Fruit fly (Drosophila melanogaster) whole organism, embryonic: ENCODE data around the gene CG17959.
A peak's percentile ranks its signal among the peaks of the same experiment; 100 is the strongest.

ENCODE experiments used
- Ada2b ChIP-seq: fragments of 200-800 bp; sonication (Bioruptor generic); IDR thresholded peaks from 2 replicates; pipeline ENCODE4 v1.3.6; 2022; ENCODE audit warnings: missing biosample characterization, missing genetic modification characterization
- CG11456 ChIP-seq: fragments of 200-800 bp; sonication (Bioruptor generic); IDR thresholded peaks from 3 replicates; pipeline ENCODE4 v1.3.6; 2022; ENCODE audit warnings: missing biosample characterization, missing genetic modification characterization
- CG11504 ChIP-seq: fragments of 200-800 bp; sonication (Bioruptor generic); optimal IDR thresholded peaks from 3 replicates; lab custom pipeline; 2019; ENCODE audit warnings: missing biosample characterization, mild to moderate bottlenecking, missing genetic modification characterization, moderate library complexity
- CG12236 ChIP-seq: fragments of 200-800 bp; sonication (Bioruptor generic); optimal IDR thresholded peaks from 2 replicates; lab custom pipeline; 2016; ENCODE audit warnings: missing biosample characterization, missing genetic modification characterization
- CG12659 ChIP-seq: fragments of 200-800 bp; sonication (Bioruptor generic); optimal IDR thresholded peaks from 3 replicates; lab custom pipeline; 2017; ENCODE audit warnings: mild to moderate bottlenecking, missing biosample characterization, missing genetic modification reagents, missing genetic modification characterization
- CG13775 ChIP-seq: fragments of 200-800 bp; sonication (Bioruptor generic); optimal IDR thresholded peaks from 3 replicates; lab custom pipeline; 2017; ENCODE audit warnings: missing biosample characterization, mild to moderate bottlenecking, missing genetic modification characterization
- CG15269 ChIP-seq: fragments of 200-800 bp; sonication (Bioruptor generic); optimal IDR thresholded peaks from 2 replicates; lab custom pipeline; 2018; ENCODE audit warnings: missing biosample characterization, mild to moderate bottlenecking, missing genetic modification characterization, moderate library complexity
- CG1603 ChIP-seq: fragments of 200-800 bp; sonication (Bioruptor generic); optimal IDR thresholded peaks from 2 replicates; lab custom pipeline; 2019; ENCODE audit warnings: missing biosample characterization, mild to moderate bottlenecking, missing genetic modification characterization, moderate library complexity
- CG17328 ChIP-seq: fragments of 200-800 bp; sonication (Bioruptor generic); IDR thresholded peaks from 2 replicates; pipeline ENCODE4 v1.3.6; 2022; ENCODE audit warnings: missing biosample characterization, missing genetic modification characterization
- CG18599 ChIP-seq: fragments of 200-800 bp; sonication (Bioruptor generic); optimal IDR thresholded peaks from 3 replicates; lab custom pipeline; 2017; ENCODE audit warnings: missing biosample characterization, missing genetic modification characterization, mild to moderate bottlenecking, moderate library complexity, missing genetic modification reagents
- CG2120 ChIP-seq: fragments of 200-800 bp; sonication (Bioruptor generic); optimal IDR thresholded peaks from 3 replicates; lab custom pipeline; 2016; ENCODE audit warnings: missing biosample characterization, missing genetic modification characterization
- CG32532 ChIP-seq: fragments of 200-800 bp; sonication (Bioruptor generic); IDR thresholded peaks from 2 replicates; pipeline ENCODE4 v1.3.6; 2022; ENCODE audit warnings: missing biosample characterization, missing genetic modification characterization
- CG32772 ChIP-seq: fragments of 200-800 bp; sonication (Bioruptor generic); IDR thresholded peaks from 2 replicates; pipeline ENCODE4 v1.3.6; 2022; ENCODE audit warnings: missing biosample characterization, missing genetic modification characterization
- CG4360 ChIP-seq: fragments of 200-800 bp; sonication (Bioruptor generic); IDR thresholded peaks from 2 replicates; pipeline ENCODE4 v1.3.6; 2022; ENCODE audit warnings: missing biosample characterization, missing genetic modification characterization
- CG4707 ChIP-seq: fragments of 200-800 bp; sonication (Bioruptor generic); optimal IDR thresholded peaks from 2 replicates; lab custom pipeline; 2018; ENCODE audit warnings: missing biosample characterization, mild to moderate bottlenecking, missing genetic modification characterization, moderate library complexity
- CG6689 ChIP-seq: fragments of 200-800 bp; sonication (Bioruptor generic); IDR thresholded peaks from 2 replicates; pipeline ENCODE4 v1.3.6; 2022; ENCODE audit warnings: missing biosample characterization, missing genetic modification characterization
- CG7745 ChIP-seq: fragments of 200-800 bp; sonication (Bioruptor generic); optimal IDR thresholded peaks from 2 replicates; lab custom pipeline; 2018; ENCODE audit warnings: missing biosample characterization, mild to moderate bottlenecking, missing genetic modification characterization, moderate library complexity
- CG7928 ChIP-seq: fragments of 200-800 bp; sonication (Bioruptor generic); optimal IDR thresholded peaks from 2 replicates; lab custom pipeline; 2017; ENCODE audit warnings: missing biosample characterization, mild to moderate bottlenecking, missing genetic modification characterization
- CG9215 ChIP-seq: fragments of 200-800 bp; sonication (Bioruptor generic); IDR thresholded peaks from 2 replicates; pipeline ENCODE4 v1.3.6; 2022; ENCODE audit warnings: missing biosample characterization, missing genetic modification characterization
- Eip74EF ChIP-seq, 2 experiments: fragments of 200-800 bp in 1 of 2; fragments of >200 bp in 1 of 2; sonication (Bioruptor generic) in 1 of 2; optimal IDR thresholded peaks; 2 replicates each; lab custom pipeline; 2017 to 2019; ENCODE audit warnings: missing biosample characterization in 2 of 2, missing genetic modification characterization in 2 of 2, mild to moderate bottlenecking in 1 of 2, moderate library complexity in 1 of 2
- Ets65A ChIP-seq: fragments of 200-800 bp; sonication (Bioruptor generic); peaks from one replicate; lab custom pipeline; 2016; ENCODE audit warnings: missing biosample characterization, missing genetic modification characterization
- Fer1 ChIP-seq: fragments of 200-800 bp; sonication (Bioruptor generic); optimal IDR thresholded peaks from 2 replicates; lab custom pipeline; 2017; ENCODE audit warnings: missing biosample characterization, mild to moderate bottlenecking, missing genetic modification characterization
- GATAe ChIP-seq: fragments of 200-800 bp; sonication (Bioruptor generic); conservative IDR thresholded peaks from 2 replicates; pipeline ENCODE4 v1.3.6; 2022; ENCODE audit warnings: missing biosample characterization, missing genetic modification characterization
- Gug ChIP-seq: fragments of 200-800 bp; sonication (Bioruptor generic); IDR thresholded peaks from 4 replicates; pipeline ENCODE4 v1.3.6; 2022; ENCODE audit warnings: missing biosample characterization, missing genetic modification characterization
- Hmr ChIP-seq: fragments of 200-800 bp; sonication (Bioruptor generic); optimal IDR thresholded peaks from 3 replicates; lab custom pipeline; 2017; ENCODE audit warnings: mild to moderate bottlenecking, missing biosample characterization, missing genetic modification reagents, missing genetic modification characterization
- Lhr ChIP-seq: fragments of 200-800 bp; sonication (Bioruptor generic); optimal IDR thresholded peaks from 3 replicates; lab custom pipeline; 2017; ENCODE audit warnings: mild to moderate bottlenecking, missing biosample characterization, missing genetic modification reagents, missing genetic modification characterization
- Med ChIP-seq: fragments of 200-800 bp; sonication (Bioruptor generic); peaks from one replicate; lab custom pipeline; 2016; ENCODE audit warnings: missing biosample characterization, missing genetic modification characterization, mild to moderate bottlenecking, inconsistent platforms, moderate library complexity
- Oaz ChIP-seq: fragments of 200-800 bp; sonication (Bioruptor generic); IDR thresholded peaks from 2 replicates; pipeline ENCODE4 v1.3.6; 2022; ENCODE audit warnings: missing biosample characterization, missing genetic modification characterization
- Oli ChIP-seq: fragments of 200-800 bp; sonication (Bioruptor generic); optimal IDR thresholded peaks from 2 replicates; lab custom pipeline; 2018; ENCODE audit warnings: missing biosample characterization, mild to moderate bottlenecking, missing genetic modification characterization, moderate library complexity
- PHDP ChIP-seq: fragments of 200-800 bp; sonication (Bioruptor generic); optimal IDR thresholded peaks from 3 replicates; lab custom pipeline; 2018; ENCODE audit warnings: missing biosample characterization, mild to moderate bottlenecking, missing genetic modification characterization, moderate library complexity
- Ptx1 ChIP-seq: fragments of 200-800 bp; sonication (Bioruptor generic); IDR thresholded peaks from 2 replicates; pipeline ENCODE4 v1.3.6; 2022; ENCODE audit warnings: missing biosample characterization, missing genetic modification characterization
- Rfx ChIP-seq: fragments of 200-800 bp; sonication (Bioruptor generic); IDR thresholded peaks from 2 replicates; pipeline ENCODE4 v1.3.6; 2022; ENCODE audit warnings: missing biosample characterization, missing genetic modification characterization
- Xrp1 ChIP-seq: fragments of 200-800 bp; sonication (Bioruptor generic); IDR thresholded peaks from 2 replicates; pipeline ENCODE4 v1.3.6; 2022; ENCODE audit warnings: missing biosample characterization, missing genetic modification characterization
- exex ChIP-seq: fragments of 200-800 bp; sonication (Bioruptor generic); optimal IDR thresholded peaks from 4 replicates; lab custom pipeline; 2018; ENCODE audit warnings: missing biosample characterization, mild to moderate bottlenecking, missing genetic modification characterization, moderate library complexity
- gem ChIP-seq: fragments of 200-800 bp; sonication (Bioruptor generic); optimal IDR thresholded peaks from 2 replicates; lab custom pipeline; 2019; ENCODE audit warnings: missing biosample characterization, mild to moderate bottlenecking, missing genetic modification characterization, moderate library complexity
- grau ChIP-seq: fragments of 200-800 bp; optimal IDR thresholded peaks from 3 replicates; lab custom pipeline; 2019; ENCODE audit warnings: missing biosample characterization, mild to moderate bottlenecking, missing genetic modification characterization, moderate library complexity
- lab ChIP-seq: fragments of 200-800 bp; sonication (Bioruptor generic); optimal IDR thresholded peaks from 3 replicates; lab custom pipeline; 2017; ENCODE audit warnings: missing biosample characterization, missing genetic modification characterization, mild to moderate bottlenecking, moderate library complexity, missing genetic modification reagents
- lmd ChIP-seq: fragments of 200-800 bp; sonication (Bioruptor generic); IDR thresholded peaks from 2 replicates; pipeline ENCODE4 v1.3.6; 2022; ENCODE audit warnings: missing biosample characterization, missing genetic modification characterization
- odd ChIP-seq: fragments of 200-800 bp; sonication (Bioruptor generic); optimal IDR thresholded peaks from 2 replicates; lab custom pipeline; 2017; ENCODE audit warnings: missing biosample characterization, mild to moderate bottlenecking, missing genetic modification characterization
- prd ChIP-seq, 3 experiments: fragments of >200 bp in 2 of 3; fragments of 200-800 bp in 1 of 3; sonication (Bioruptor generic) in 1 of 3; optimal IDR thresholded peaks in 2 of 3; IDR thresholded peaks in 1 of 3; 2 replicates in 2 of 3; 3 replicates in 1 of 3; pipeline versions ENCODE4 v1.3.6 to Lab custom; 2017 to 2022; ENCODE audit warnings: missing biosample characterization in 1 of 3, missing genetic modification characterization in 1 of 3
- repo ChIP-seq: fragments of 200-800 bp; sonication (Bioruptor generic); optimal IDR thresholded peaks from 2 replicates; lab custom pipeline; 2016; ENCODE audit warnings: missing biosample characterization, missing genetic modification characterization
- row ChIP-seq: fragments of 200-800 bp; sonication (Bioruptor generic); IDR thresholded peaks from 3 replicates; pipeline ENCODE4 v1.3.6; 2022; ENCODE audit warnings: missing biosample characterization, missing genetic modification characterization
- sd ChIP-seq: fragments of 200-800 bp; sonication (Bioruptor generic); optimal IDR thresholded peaks from 3 replicates; lab custom pipeline; 2018; ENCODE audit warnings: missing biosample characterization, mild to moderate bottlenecking, missing genetic modification characterization, moderate library complexity
- sima ChIP-seq: fragments of 200-800 bp; sonication (Bioruptor generic); optimal IDR thresholded peaks from 2 replicates; lab custom pipeline; 2016; ENCODE audit warnings: missing biosample characterization, missing genetic modification characterization
- sisA ChIP-seq: fragments of 200-800 bp; sonication (Bioruptor generic); IDR thresholded peaks from 2 replicates; pipeline ENCODE4 v1.3.6; 2022; ENCODE audit warnings: missing biosample characterization, missing genetic modification characterization
- slbo ChIP-seq: fragments of 200-800 bp; sonication (Bioruptor generic); IDR thresholded peaks from 2 replicates; pipeline ENCODE4 v1.3.6; 2022; ENCODE audit warnings: missing biosample characterization, missing genetic modification characterization
- toy ChIP-seq: fragments of 200-800 bp; sonication (Bioruptor generic); IDR thresholded peaks from 2 replicates; pipeline ENCODE4 v1.3.6; 2022; ENCODE audit warnings: missing biosample characterization, missing genetic modification characterization
- vvl ChIP-seq: fragments of 200-800 bp; sonication (Bioruptor generic); IDR thresholded peaks from 2 replicates; pipeline ENCODE4 v1.3.6; 2022; ENCODE audit warnings: missing biosample characterization, missing genetic modification characterization

Gene CG17959

DNA sequence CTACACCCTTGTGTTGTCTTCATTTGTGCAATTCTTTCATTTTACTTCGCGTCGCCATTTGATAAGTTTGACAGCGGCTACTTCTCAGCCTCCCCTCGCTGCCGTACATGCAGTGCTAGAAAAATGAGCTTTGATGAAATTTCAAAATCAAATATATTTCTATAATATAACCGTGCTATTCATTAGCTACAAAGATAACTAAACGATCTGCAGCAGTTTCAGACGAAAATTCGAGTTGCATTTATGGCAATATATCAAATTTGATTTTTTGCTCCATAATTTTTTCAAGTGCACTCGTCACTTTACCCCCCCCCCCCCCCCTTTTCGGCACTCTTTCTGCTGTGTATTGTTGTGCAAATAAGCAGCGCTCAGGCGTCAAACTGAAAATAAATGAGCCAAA is 34.3 kb upstream of the CG17959 start (continued):
- 0 out of 2 replicates have a peak, but pooled peaks have one; percentile 14 for TF ChIP-seq CG17328 (GFP tag; lab: Robert Waterston, UW)
- peak; percentile 36 for TF ChIP-seq Oli (tag; lab: Kevin White, UChicago)
- TF ChIP-seq CG7928 (GFP tag; lab: Kevin White, UChicago) = no peak
- no peak for TF ChIP-seq CG12236
- TF ChIP-seq exex (tag; lab: Kevin White, UChicago) = no peak
- no peak for TF ChIP-seq CG11456
- TF ChIP-seq toy = no peak
- no peak for TF ChIP-seq Lhr (GFP tag; lab: Kevin White, UChicago)

DNA sequence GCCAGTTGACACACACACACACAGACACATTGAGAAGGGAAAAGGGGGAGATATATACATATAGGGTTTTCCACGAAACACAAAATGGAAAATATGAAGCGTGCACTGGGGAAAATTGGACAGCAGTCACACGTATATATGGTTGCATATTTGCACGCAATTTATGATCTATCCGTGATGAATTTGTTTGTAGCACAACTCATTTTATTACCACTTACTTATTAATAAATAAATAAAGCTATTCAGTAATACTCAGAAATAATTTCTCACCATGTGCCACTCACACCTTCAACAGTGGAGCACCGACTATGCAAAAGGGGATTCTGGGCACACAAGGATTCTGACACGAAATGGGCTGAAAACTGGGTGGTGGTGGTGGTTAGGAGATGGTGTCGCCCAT is 32.8 kb upstream of the CG17959 start:
- TF ChIP-seq CG2120 (GFP tag; lab: Kevin White, UChicago) = peak; percentile 5
- TF ChIP-seq slbo (GFP tag; lab: Robert Waterston, UW) = peak; percentile 38; the same call in 1 of the 2 replicates
- peak; percentile 8; the same call in 1 of the 4 replicates for TF ChIP-seq Gug (GFP tag; lab: Robert Waterston, UW)
- TF ChIP-seq gem (tag; lab: Kevin White, UChicago) = peak; percentile 22
- TF ChIP-seq CG32772 = 0 out of 2 replicates have a peak, but pooled peaks have one; percentile 6
- peak; percentile 29 for TF ChIP-seq Hmr (GFP tag; lab: Kevin White, UChicago)
- TF ChIP-seq vvl (GFP tag; lab: Robert Waterston, UW) = 0 out of 2 replicates have a peak, but pooled peaks have one; percentile 11
- TF ChIP-seq odd (GFP tag; lab: Kevin White, UChicago) = no peak
- no peak for TF ChIP-seq CG13775 (GFP tag; lab: Kevin White, UChicago)
- TF ChIP-seq CG18599 (GFP tag; lab: Kevin White, UChicago) = peak; percentile 63
- TF ChIP-seq CG7745 = no peak
- TF ChIP-seq Ets65A (GFP tag; lab: Kevin White, UChicago) = peak; percentile 62
- TF ChIP-seq CG32532 (GFP tag; lab: Robert Waterston, UW) = peak; percentile 45
- TF ChIP-seq sima = no peak
- no peak for TF ChIP-seq Eip74EF (GFP tag; optimal IDR thresholded peaks at IDR 0.05; lab: Kevin White, UChicago)
- TF ChIP-seq Rfx = 0 out of 2 replicates have a peak, but pooled peaks have one; percentile 30
- no peak for TF ChIP-seq sd (tag; lab: Kevin White, UChicago)
- no peak for TF ChIP-seq CG12659
- TF ChIP-seq CG11504 = peak; percentile 23
- TF ChIP-seq CG15269 (tag; lab: Kevin White, UChicago) = peak; percentile 13
- 0 out of 2 replicates have a peak, but pooled peaks have one; percentile 16 for TF ChIP-seq CG6689 (GFP tag; lab: Robert Waterston, UW)
- peak; percentile 12 for TF ChIP-seq grau
- peak; percentile 1 for TF ChIP-seq CG1603 (tag; lab: Kevin White, UChicago)
- peak; percentile 42 for TF ChIP-seq lab (GFP tag; lab: Kevin White, UChicago)
- no peak for TF ChIP-seq GATAe (GFP tag; lab: Robert Waterston, UW)
- TF ChIP-seq prd (optimal IDR thresholded peaks at IDR 0.05; lab: Kevin White, UChicago) = no peak
- 0 out of 3 replicates have a peak, but pooled peaks have one; percentile 24 for TF ChIP-seq prd (GFP tag; IDR thresholded peaks at IDR 0.05; lab: Robert Waterston, UW)
- TF ChIP-seq Xrp1 = no peak
- no peak for TF ChIP-seq PHDP (tag; lab: Kevin White, UChicago)
- TF ChIP-seq Oaz (GFP tag; lab: Robert Waterston, UW) = 0 out of 2 replicates have a peak, but pooled peaks have one; percentile 13
- 0 out of 3 replicates have a peak, but pooled peaks have one; percentile 21 for TF ChIP-seq CG11456
- TF ChIP-seq Ptx1 (GFP tag; lab: Robert Waterston, UW) = peak; percentile 22; the same call in 1 of the 2 replicates
- peak; percentile 36; the same call in 1 of the 2 replicates for TF ChIP-seq CG9215
- no peak for TF ChIP-seq repo (GFP tag; lab: Kevin White, UChicago)
- peak; percentile 52; the same call in 2 of the 3 replicates for TF ChIP-seq row (GFP tag; lab: Robert Waterston, UW)
- no peak for TF ChIP-seq CG4360 (GFP tag; lab: Robert Waterston, UW)
- 0 out of 2 replicates have a peak, but pooled peaks have one; percentile 26 for TF ChIP-seq Ada2b (GFP tag; lab: Robert Waterston, UW)
- TF ChIP-seq sisA (GFP tag; lab: Robert Waterston, UW) = 0 out of 2 replicates have a peak, but pooled peaks have one; percentile 23
- no peak for TF ChIP-seq CG4707 (GFP tag; lab: Kevin White, UChicago)
- peak; percentile 41 for TF ChIP-seq lmd (GFP tag; lab: Robert Waterston, UW)
- TF ChIP-seq Med (GFP tag; lab: Kevin White, UChicago) = peak; percentile 64
- TF ChIP-seq Fer1 (GFP tag; lab: Kevin White, UChicago) = peak; percentile 2
